Worm (Caenorhabditis elegans) whole organism, early embryonic: ENCODE results near the gene cct-3.

Experiments used
- B0310.2 ChIP-seq: sonication (generic microtip); optimal IDR thresholded peaks from 2 replicates; lab custom pipeline; 2016; ENCODE audit warnings: mild to moderate bottlenecking, missing genetic modification characterization, missing compliant biosample characterization
- F13C5.2 ChIP-seq: sonication (generic microtip); optimal IDR thresholded peaks from 2 replicates; lab custom pipeline; 2017; ENCODE audit warnings: mild to moderate bottlenecking, missing genetic modification characterization, inconsistent platforms, missing compliant biosample characterization
- ama-1 ChIP-seq: fragments of 150-350 bp; optimal IDR thresholded peaks from 2 replicates; lab custom pipeline; 2014
- ceh-36 ChIP-seq: sonication (generic microtip); optimal IDR thresholded peaks from 2 replicates; lab custom pipeline; 2016; ENCODE audit warnings: missing genetic modification characterization, inconsistent platforms, missing compliant biosample characterization
- flt-1 ChIP-seq: fragments of 200-800 bp; sonication (Bioruptor generic); IDR thresholded peaks from 2 replicates; pipeline ENCODE4 v1.3.6; 2022; ENCODE audit warnings: missing genetic modification characterization, missing compliant biosample characterization
- hmbx-1 ChIP-seq: sonication (generic microtip); optimal IDR thresholded peaks from 2 replicates; lab custom pipeline; 2016; ENCODE audit warnings: mild to moderate bottlenecking, missing genetic modification characterization, missing compliant biosample characterization
- pes-1 ChIP-seq: fragments of 200-800 bp; sonication (Bioruptor generic); IDR thresholded peaks from 2 replicates; pipeline ENCODE4 v1.3.6; 2022; ENCODE audit warnings: missing genetic modification reagents, missing genetic modification characterization, missing compliant biosample characterization
- scrt-1 ChIP-seq: fragments of 200-800 bp; sonication (Bioruptor generic); IDR thresholded peaks from 2 replicates; pipeline ENCODE4 v1.3.6; 2022; ENCODE audit warnings: missing genetic modification characterization, missing compliant biosample characterization
- sea-1 ChIP-seq: fragments of 200-800 bp; sonication (Bioruptor generic); conservative IDR thresholded peaks from 2 replicates; pipeline ENCODE4 v1.3.6; 2022; ENCODE audit warnings: missing genetic modification characterization, missing compliant biosample characterization
- tbx-11 ChIP-seq: fragments of 200-800 bp; sonication (Bioruptor generic); IDR thresholded peaks from 2 replicates; pipeline ENCODE4 v1.3.6; 2022; ENCODE audit warnings: missing genetic modification characterization, missing compliant biosample characterization
- tbx-37 ChIP-seq: fragments of 200-800 bp; sonication (Bioruptor generic); conservative IDR thresholded peaks from 2 replicates; pipeline ENCODE4 v1.3.6; 2022; ENCODE audit warnings: missing genetic modification reagents, missing genetic modification characterization, missing compliant biosample characterization
- tra-4 ChIP-seq: sonication (generic microtip); optimal IDR thresholded peaks from 2 replicates; lab custom pipeline; 2017; ENCODE audit warnings: missing genetic modification characterization, missing compliant biosample characterization

DNA sequence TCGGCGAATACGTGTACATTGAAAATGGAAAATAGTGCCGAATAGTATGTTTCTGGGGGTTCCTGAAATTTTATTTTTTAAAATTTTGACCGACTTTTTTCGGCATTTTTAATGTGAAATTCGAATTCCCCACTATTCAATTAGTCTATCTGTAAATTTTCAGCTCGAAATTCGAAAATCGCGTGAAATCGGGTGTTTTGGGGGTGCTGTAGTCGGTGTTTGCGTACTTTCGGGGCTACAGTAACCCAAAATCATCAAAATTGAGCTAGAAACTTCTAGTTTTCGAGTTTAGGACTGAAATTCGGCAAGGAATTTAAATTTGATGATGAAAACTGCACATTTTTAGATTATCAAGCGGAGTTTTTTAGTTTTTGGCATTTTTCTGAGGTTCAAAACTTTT, 31.2 kb upstream of the cct-3 start:
- TF ChIP-seq F13C5.2 (tag; lab: Kevin White, UChicago) (no peak), flt-1 (GFP tag; lab: Robert Waterston, UW) (no peak), hmbx-1 (tag; lab: Kevin White, UChicago) (no peak), ama-1 (lab: Kevin White, UChicago) (no peak), tra-4 (no peak), tbx-37 (no peak), tbx-11 (GFP tag; lab: Robert Waterston, UW) (no peak), sea-1 (GFP tag; lab: Robert Waterston, UW) (no peak), ceh-36 (tag; lab: Kevin White, UChicago) (no peak), scrt-1 (GFP tag; lab: Robert Waterston, UW) (no peak), B0310.2 (tag; lab: Kevin White, UChicago) (no peak), pes-1 (GFP tag; lab: Robert Waterston, UW) (no peak)
